Fruit fly (Drosophila melanogaster) whole organism, adult: ENCODE measurements around the gene CG10616.

Experiments
- CG11617 ChIP-seq: fragments of 200-800 bp; sonication (Bioruptor generic); optimal IDR thresholded peaks from 2 replicates; lab custom pipeline; 2017; ENCODE audit warnings: mild to moderate bottlenecking, missing biosample characterization, missing genetic modification reagents, missing genetic modification characterization
- CG12768 ChIP-seq: fragments of 200-800 bp; sonication (Bioruptor generic); optimal IDR thresholded peaks from 2 replicates; lab custom pipeline; 2017; ENCODE audit warnings: missing biosample characterization, missing genetic modification characterization, mild to moderate bottlenecking, moderate library complexity, missing genetic modification reagents
- CG14711 ChIP-seq: fragments of 200-800 bp; sonication (Bioruptor generic); optimal IDR thresholded peaks from 2 replicates; lab custom pipeline; 2018; ENCODE audit warnings: missing biosample characterization, mild to moderate bottlenecking, missing genetic modification characterization, moderate library complexity
- CG1620 ChIP-seq: fragments of 200-800 bp; sonication (Bioruptor generic); optimal IDR thresholded peaks from 2 replicates; lab custom pipeline; 2016; ENCODE audit warnings: missing biosample characterization, missing genetic modification characterization
- CG33017 ChIP-seq: fragments of 200-800 bp; sonication (Bioruptor generic); optimal IDR thresholded peaks from 2 replicates; lab custom pipeline; 2018; ENCODE audit warnings: missing biosample characterization, mild to moderate bottlenecking, missing genetic modification characterization, moderate library complexity
- CG5204 ChIP-seq: fragments of 200-800 bp; sonication (Bioruptor generic); optimal IDR thresholded peaks from 2 replicates; lab custom pipeline; 2016; ENCODE audit warnings: missing biosample characterization, missing genetic modification characterization
- CG7045 ChIP-seq: fragments of 200-800 bp; sonication (Bioruptor generic); optimal IDR thresholded peaks from 2 replicates; lab custom pipeline; 2017; ENCODE audit warnings: missing biosample characterization, mild to moderate bottlenecking, missing genetic modification characterization
- CG7101 ChIP-seq: fragments of 200-800 bp; sonication (Bioruptor generic); optimal IDR thresholded peaks from 2 replicates; lab custom pipeline; 2018; ENCODE audit warnings: missing biosample characterization, mild to moderate bottlenecking, missing genetic modification characterization, moderate library complexity
- Clk ChIP-seq: fragments of 200-800 bp; sonication (Bioruptor generic); optimal IDR thresholded peaks from 2 replicates; lab custom pipeline; 2017; ENCODE audit warnings: missing biosample characterization, missing genetic modification characterization
- Crg-1 ChIP-seq: fragments of 200-800 bp; sonication (Bioruptor generic); optimal IDR thresholded peaks from 2 replicates; lab custom pipeline; 2016; ENCODE audit warnings: missing biosample characterization, missing genetic modification characterization
- Hr96 ChIP-seq: fragments of 200-800 bp; sonication (Bioruptor generic); optimal IDR thresholded peaks from 2 replicates; lab custom pipeline; 2016; ENCODE audit warnings: missing biosample characterization, missing genetic modification characterization
- Mnt ChIP-seq: fragments of 200-800 bp; sonication (Bioruptor generic); optimal IDR thresholded peaks from 2 replicates; lab custom pipeline; 2016; ENCODE audit warnings: missing biosample characterization, mild to moderate bottlenecking, missing genetic modification characterization
- bab1 ChIP-seq: fragments of 200-800 bp; sonication (Bioruptor generic); optimal IDR thresholded peaks from 3 replicates; lab custom pipeline; 2019; ENCODE audit warnings: missing biosample characterization, mild to moderate bottlenecking, missing genetic modification characterization, moderate library complexity
- cic ChIP-seq: fragments of 200-800 bp; sonication (Bioruptor generic); optimal IDR thresholded peaks from 2 replicates; lab custom pipeline; 2017; ENCODE audit warnings: missing biosample characterization, mild to moderate bottlenecking, missing genetic modification characterization, moderate library complexity
- cnc ChIP-seq, 2 experiments: fragments of >200 bp; optimal IDR thresholded peaks; 2 replicates each; lab custom pipeline; 2017
- kay ChIP-seq: fragments of 200-800 bp; sonication (Bioruptor generic); peaks from one replicate; lab custom pipeline; 2016; ENCODE audit warnings: missing biosample characterization, missing genetic modification characterization, borderline replicate concordance
- ovo ChIP-seq: fragments of 200-800 bp; sonication (Bioruptor generic); optimal IDR thresholded peaks from 2 replicates; lab custom pipeline; 2016; ENCODE audit warnings: missing biosample characterization, missing genetic modification characterization
- pad ChIP-seq: fragments of 200-800 bp; sonication (Bioruptor generic); optimal IDR thresholded peaks from 3 replicates; lab custom pipeline; 2017; ENCODE audit warnings: missing biosample characterization, missing genetic modification characterization, mild to moderate bottlenecking, moderate library complexity, missing genetic modification reagents
- tj ChIP-seq: fragments of 200-800 bp; sonication (Bioruptor generic); optimal IDR thresholded peaks from 3 replicates; lab custom pipeline; 2017; ENCODE audit warnings: missing biosample characterization, mild to moderate bottlenecking, missing genetic modification characterization, moderate library complexity
- toe ChIP-seq: fragments of 200-800 bp; sonication (Bioruptor generic); optimal IDR thresholded peaks from 2 replicates; lab custom pipeline; 2016; ENCODE audit warnings: missing biosample characterization, missing genetic modification characterization

The CG10616 gene

DNA sequence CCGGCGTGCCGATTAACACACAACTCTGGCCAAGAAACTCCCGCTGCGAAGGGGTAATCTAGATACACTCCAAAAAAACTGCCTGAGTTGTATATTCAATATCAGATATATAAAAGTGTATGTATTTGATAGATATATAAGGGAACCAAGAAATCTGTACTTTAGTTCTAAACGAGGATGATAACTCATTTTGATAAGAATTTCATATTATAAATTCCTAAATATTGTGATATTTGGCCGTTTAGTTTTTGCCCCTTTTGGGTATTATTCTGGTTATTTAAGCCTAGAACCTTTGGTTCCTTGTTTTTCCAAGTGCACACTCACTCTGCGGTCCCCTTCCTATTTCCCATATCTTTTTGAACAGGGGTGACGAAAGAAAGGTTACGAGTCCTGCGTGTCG, 18.0 kb upstream of the CG10616 start:
- TF ChIP-seq Clk (GFP tag; lab: Kevin White, UChicago) (no peak), Crg-1 (GFP tag; lab: Kevin White, UChicago) (no peak), kay (GFP tag; lab: Kevin White, UChicago) (no peak), tj (GFP tag; lab: Kevin White, UChicago) (no peak)

DNA sequence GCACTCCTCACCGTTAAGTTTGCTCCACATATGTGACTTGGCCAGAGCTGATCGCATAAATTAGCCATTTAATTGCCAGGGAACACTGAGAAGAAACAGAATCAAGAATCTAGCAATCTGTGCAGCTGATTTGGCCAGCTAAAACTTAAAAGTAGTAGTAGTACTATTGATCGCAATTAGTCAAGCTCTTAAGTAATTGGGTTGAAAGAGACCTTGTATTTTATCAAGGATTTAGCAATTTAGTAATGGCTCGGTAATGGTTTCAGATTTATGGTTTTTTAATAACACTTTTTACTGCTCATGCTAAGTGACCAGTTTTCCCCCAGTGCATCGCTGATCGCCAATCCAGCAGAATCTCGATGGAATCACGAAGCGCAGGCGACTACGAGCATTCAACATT, 16.5 kb upstream of the CG10616 start:
- TF ChIP-seq bab1 (no peak), cic (GFP tag; lab: Kevin White, UChicago) (no peak), CG33017 (no peak), Clk (GFP tag; lab: Kevin White, UChicago) (no peak), CG5204 (no peak), Hr96 (GFP tag; lab: Kevin White, UChicago) (no peak), ovo (GFP tag; lab: Kevin White, UChicago) (no peak), CG12768 (GFP tag; lab: Kevin White, UChicago) (no peak), cnc (optimal IDR thresholded peaks at IDR 0.05; lab: Kevin White, UChicago) (no peak), CG1620 (GFP tag; lab: Kevin White, UChicago) (no peak)

- TF ChIP-seq ovo (GFP tag; lab: Kevin White, UChicago) (no peak), bab1 (no peak)
Observed at dm6 chr3L:12456916-12457662, 14.4 kb upstream of the CG10616 start.

DNA sequence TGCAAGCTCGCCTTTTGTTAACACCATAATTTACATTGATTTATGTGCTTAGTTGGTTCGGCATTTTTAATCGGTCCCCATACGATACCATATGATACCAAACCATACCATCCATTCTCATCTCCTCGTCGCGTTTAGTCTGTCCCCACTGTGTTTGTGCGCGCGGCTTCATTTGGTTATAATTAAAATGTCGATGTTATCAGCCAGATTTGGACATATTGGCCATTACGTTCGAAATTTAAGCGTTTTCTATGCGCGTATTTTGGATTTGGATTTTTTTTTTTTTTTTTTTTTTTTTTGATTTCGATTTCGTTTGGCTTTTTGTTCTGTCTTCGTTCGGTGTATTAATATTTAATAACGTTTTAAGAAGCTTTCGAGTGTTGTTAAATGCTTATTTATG, 9.6 kb upstream of the CG10616 start:
- TF ChIP-seq kay (GFP tag; lab: Kevin White, UChicago) (no peak), Clk (GFP tag; lab: Kevin White, UChicago) (no peak)

dm6 chr3L:12463580-12463979, 7.9 kb upstream of the CG10616 start:
- TF ChIP-seq CG5204 (no peak), pad (GFP tag; lab: Kevin White, UChicago) (no peak), kay (GFP tag; lab: Kevin White, UChicago) (no peak), CG33017 (no peak), CG1620 (GFP tag; lab: Kevin White, UChicago) (no peak), CG14711 (tag; lab: Kevin White, UChicago) (no peak), Crg-1 (GFP tag; lab: Kevin White, UChicago) (no peak), Hr96 (GFP tag; lab: Kevin White, UChicago) (no peak), CG12768 (GFP tag; lab: Kevin White, UChicago) (no peak)

- TF ChIP-seq pad (GFP tag; lab: Kevin White, UChicago) = no peak
- TF ChIP-seq CG14711 (tag; lab: Kevin White, UChicago) = no peak
- no peak for TF ChIP-seq CG7101 (tag; lab: Kevin White, UChicago)
- no peak for TF ChIP-seq Crg-1 (GFP tag; lab: Kevin White, UChicago)
- TF ChIP-seq CG1620 (GFP tag; lab: Kevin White, UChicago) = no peak
Observed at dm6 chr3L:12465229-12465628, 6.3 kb upstream of the CG10616 start.

dm6 chr3L:12468016-12468415, 3.5 kb upstream of the CG10616 start, which contains the start of gene eyg:
TSS of gene eyg (minus strand) at chr3L:12468021.
- no peak for TF ChIP-seq Crg-1 (GFP tag; lab: Kevin White, UChicago)
- TF ChIP-seq Mnt (GFP tag; lab: Kevin White, UChicago) = peak; percentile 2
- peak; percentile 52 for TF ChIP-seq ovo (GFP tag; lab: Kevin White, UChicago)
- peak; percentile 79 for TF ChIP-seq pad (GFP tag; lab: Kevin White, UChicago)
- peak; percentile 84 for TF ChIP-seq toe (GFP tag; lab: Kevin White, UChicago)
- no peak for TF ChIP-seq cic (GFP tag; lab: Kevin White, UChicago)
- TF ChIP-seq CG7101 (tag; lab: Kevin White, UChicago) = no peak
- no peak for TF ChIP-seq Clk (GFP tag; lab: Kevin White, UChicago)
- TF ChIP-seq CG12768 (GFP tag; lab: Kevin White, UChicago) = no peak
- TF ChIP-seq CG5204 = no peak
- peak; percentile 72 for TF ChIP-seq tj (GFP tag; lab: Kevin White, UChicago)

DNA sequence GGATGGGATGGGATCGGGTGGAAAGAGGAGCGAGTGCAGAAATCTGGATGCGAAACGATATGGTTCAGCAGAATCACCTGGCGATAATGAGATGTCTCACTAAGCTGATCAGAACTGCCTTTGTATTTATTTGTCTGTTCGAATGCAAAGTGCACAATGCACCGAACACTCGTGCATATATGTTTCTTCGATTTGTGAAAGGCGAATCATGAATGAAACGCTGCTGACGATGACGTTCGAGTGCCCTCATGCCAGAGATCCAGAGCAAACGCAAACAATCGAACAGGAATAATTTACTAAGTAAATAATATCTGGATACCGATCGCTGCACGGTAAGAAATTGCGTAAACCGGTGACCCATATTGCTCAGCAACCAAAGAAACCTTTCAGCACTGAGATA, 1.8 kb upstream of the CG10616 start, which contains the start of gene CG32102:
CG32102 (minus strand) TSS at position 101 of the 400 bp plus-strand sequence.
- TF ChIP-seq Hr96 (GFP tag; lab: Kevin White, UChicago) (no peak), CG7101 (tag; lab: Kevin White, UChicago) (no peak), Clk (GFP tag; lab: Kevin White, UChicago) (no peak), bab1 (no peak), CG33017 (no peak), CG14711 (tag; lab: Kevin White, UChicago) (no peak), Crg-1 (GFP tag; lab: Kevin White, UChicago) (no peak), toe (GFP tag; lab: Kevin White, UChicago) (no peak), CG7045 (no peak), kay (GFP tag; lab: Kevin White, UChicago) (no peak), CG11617 (GFP tag; lab: Kevin White, UChicago) (no peak), tj (GFP tag; lab: Kevin White, UChicago) (no peak), cic (GFP tag; lab: Kevin White, UChicago) (no peak), CG12768 (GFP tag; lab: Kevin White, UChicago) (no peak), CG1620 (GFP tag; lab: Kevin White, UChicago) (no peak), ovo (GFP tag; lab: Kevin White, UChicago) (no peak), CG5204 (no peak), Mnt (GFP tag; lab: Kevin White, UChicago) (no peak), pad (GFP tag; lab: Kevin White, UChicago) (no peak), cnc (optimal IDR thresholded peaks at IDR 0.05; lab: Kevin White, UChicago) (no peak)
